Fruit fly (Drosophila melanogaster): ENCODE measurements around the gene CG18478.

DNA sequence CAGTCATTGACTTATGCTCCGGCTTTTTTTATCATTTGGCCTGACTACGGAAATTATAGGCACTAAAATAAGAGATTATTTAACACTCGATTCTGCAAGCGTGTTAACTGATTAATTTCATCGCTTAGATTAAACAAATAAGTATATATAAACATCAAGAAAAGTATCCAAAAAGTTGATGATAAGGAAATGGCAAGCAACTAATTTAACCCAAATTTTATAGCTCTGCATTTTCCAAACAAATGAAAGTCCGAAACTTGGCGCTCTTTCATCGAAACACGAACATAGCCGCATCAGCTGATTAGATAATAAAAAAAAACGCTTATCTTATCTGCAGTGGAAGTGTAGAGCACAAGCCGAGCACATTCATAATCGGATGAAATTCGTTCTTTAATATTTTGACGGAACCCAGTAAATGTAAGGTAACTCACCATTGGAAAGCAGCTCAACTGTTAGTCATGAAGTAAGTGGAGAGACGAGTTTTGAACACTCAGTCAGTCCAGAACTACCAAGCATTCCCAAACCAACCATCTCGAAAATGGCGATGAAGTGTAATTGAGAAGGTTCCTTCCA is 40.3 kb upstream of the CG18478 start, which contains the start of gene CG18480:
- TF ChIP-seq insv (optimal IDR thresholded peaks at IDR 0.05) (no peak), h (optimal IDR thresholded peaks at IDR 0.05) (no peak), psq (optimal IDR thresholded peaks at IDR 0.05) (no peak), ttk (optimal IDR thresholded peaks at IDR 0.05) (no peak)

All from Kc167 (cell line).